Worm (Caenorhabditis elegans): ENCODE measurements around the gene F54F2.14.

The F54F2.14 gene

ce11 chrIII:8786077-8786476 lies 5.3 kb upstream of the F54F2.14 start, which contains the start of gene K02D10.8:
TSS of gene K02D10.8 (plus strand) at chrIII:8786377.
- TF ChIP-seq flt-1 (GFP tag; IDR thresholded peaks at IDR 0.05) (no peak), ztf-23 (GFP tag; IDR thresholded peaks at IDR 0.05) (no peak), cog-1 (tag; optimal IDR thresholded peaks at IDR 0.05) (no peak), klf-2 (GFP tag; conservative IDR thresholded peaks at IDR 0.05) (no peak), ref-1 (GFP tag; conservative IDR thresholded peaks at IDR 0.05) (no peak), tab-1 (GFP tag; IDR thresholded peaks at IDR 0.05) (no peak), T22C8.4 (GFP tag; IDR thresholded peaks at IDR 0.05) (no peak), med-1 (GFP tag; optimal IDR thresholded peaks at IDR 0.05; ENCODE audit: insufficient read depth) (no peak), ztf-29 (GFP tag; IDR thresholded peaks at IDR 0.05) (no peak)

- no peak for TF ChIP-seq flt-1 (GFP tag; IDR thresholded peaks at IDR 0.05)
- no peak for TF ChIP-seq ztf-29 (GFP tag; IDR thresholded peaks at IDR 0.05)
- TF ChIP-seq ref-1 (GFP tag; conservative IDR thresholded peaks at IDR 0.05): no peak
- TF ChIP-seq T22C8.4 (GFP tag; IDR thresholded peaks at IDR 0.05): no peak
- TF ChIP-seq cog-1 (tag; optimal IDR thresholded peaks at IDR 0.05): no peak
- TF ChIP-seq ztf-23 (GFP tag; IDR thresholded peaks at IDR 0.05): no peak
- no peak for TF ChIP-seq med-1 (GFP tag; optimal IDR thresholded peaks at IDR 0.05; ENCODE audit: insufficient read depth)
- no peak for TF ChIP-seq tab-1 (GFP tag; IDR thresholded peaks at IDR 0.05)
- no peak for TF ChIP-seq klf-2 (GFP tag; conservative IDR thresholded peaks at IDR 0.05)
Measured at ce11 chrIII:8788690-8789089, 2.7 kb upstream of the F54F2.14 start.

ce11 chrIII:8792251-8792650 lies 905 bp downstream of the F54F2.14 start, which contains the start of gene ztf-1:
TSS of gene ztf-1 (minus strand) at chrIII:8792351.
- TF ChIP-seq klf-2 (GFP tag; conservative IDR thresholded peaks at IDR 0.05) (no peak), T22C8.4 (GFP tag; IDR thresholded peaks at IDR 0.05) (no peak), ztf-23 (GFP tag; IDR thresholded peaks at IDR 0.05) (no peak)

ce11 chrIII:8794793-8795192 lies 3.4 kb downstream of the F54F2.14 start:
- no peak for TF ChIP-seq ztf-29 (GFP tag; IDR thresholded peaks at IDR 0.05)
- TF ChIP-seq med-1 (GFP tag; optimal IDR thresholded peaks at IDR 0.05; ENCODE audit: insufficient read depth): no peak
- TF ChIP-seq ztf-23 (GFP tag; IDR thresholded peaks at IDR 0.05): no peak
- TF ChIP-seq tab-1 (GFP tag; IDR thresholded peaks at IDR 0.05): no peak
- TF ChIP-seq T22C8.4 (GFP tag; IDR thresholded peaks at IDR 0.05): no peak
- TF ChIP-seq flt-1 (GFP tag; IDR thresholded peaks at IDR 0.05): peak; percentile 67; the same call in 1 of the 2 replicates
- TF ChIP-seq cog-1 (tag; optimal IDR thresholded peaks at IDR 0.05): peak; percentile 23
- no peak for TF ChIP-seq ref-1 (GFP tag; conservative IDR thresholded peaks at IDR 0.05)
- TF ChIP-seq klf-2 (GFP tag; conservative IDR thresholded peaks at IDR 0.05): no peak

- TF ChIP-seq med-1 (GFP tag; optimal IDR thresholded peaks at IDR 0.05; ENCODE audit: insufficient read depth): no peak
- TF ChIP-seq cog-1 (tag; optimal IDR thresholded peaks at IDR 0.05): peak; percentile 82
- TF ChIP-seq T22C8.4 (GFP tag; IDR thresholded peaks at IDR 0.05): peak; percentile 68
Measured at ce11 chrIII:8795595-8796141, 4.3 kb downstream of the F54F2.14 start.

ce11 chrIII:8797211-8797733 lies 5.9 kb downstream of the F54F2.14 start:
- TF ChIP-seq flt-1 (GFP tag; IDR thresholded peaks at IDR 0.05): 0 out of 2 replicates have a peak, but pooled peaks have one; percentile 16
- no peak for TF ChIP-seq cog-1 (tag; optimal IDR thresholded peaks at IDR 0.05)
- TF ChIP-seq klf-2 (GFP tag; conservative IDR thresholded peaks at IDR 0.05): no peak

- TF ChIP-seq T22C8.4 (GFP tag; IDR thresholded peaks at IDR 0.05) (no peak), cog-1 (tag; optimal IDR thresholded peaks at IDR 0.05) (peak; percentile 94), klf-2 (GFP tag; conservative IDR thresholded peaks at IDR 0.05) (no peak), flt-1 (GFP tag; IDR thresholded peaks at IDR 0.05) (peak; percentile 65; the same call in 1 of the 2 replicates), ztf-29 (GFP tag; IDR thresholded peaks at IDR 0.05) (no peak), ref-1 (GFP tag; conservative IDR thresholded peaks at IDR 0.05) (no peak), med-1 (GFP tag; optimal IDR thresholded peaks at IDR 0.05; ENCODE audit: insufficient read depth) (no peak), ztf-23 (GFP tag; IDR thresholded peaks at IDR 0.05) (no peak; the same call in 1 of the 2 replicates), tab-1 (GFP tag; IDR thresholded peaks at IDR 0.05) (0 out of 2 replicates have a peak, but pooled peaks have one; percentile 33)
Measured at ce11 chrIII:8799964-8800795, 8.8 kb downstream of the F54F2.14 start, which contains the start of gene F54F2.6. TSS of gene F54F2.6 (minus strand) at chrIII:8800701.

ce11 chrIII:8800796-8801083 lies 9.4 kb downstream of the F54F2.14 start:
- TF ChIP-seq klf-2 (GFP tag; conservative IDR thresholded peaks at IDR 0.05): no peak
- no peak for TF ChIP-seq ref-1 (GFP tag; conservative IDR thresholded peaks at IDR 0.05)
- no peak for TF ChIP-seq ztf-29 (GFP tag; IDR thresholded peaks at IDR 0.05)
- TF ChIP-seq ztf-23 (GFP tag; IDR thresholded peaks at IDR 0.05): no peak

ce11 chrIII:8801352-8801863 lies 10.1 kb downstream of the F54F2.14 start:
- no peak for TF ChIP-seq klf-2 (GFP tag; conservative IDR thresholded peaks at IDR 0.05)
- 0 out of 2 replicates have a peak, but pooled peaks have one; percentile 46 for TF ChIP-seq ztf-23 (GFP tag; IDR thresholded peaks at IDR 0.05)
